Worm (Caenorhabditis elegans) whole organism, early embryonic: ENCODE results near the gene F47C12.8.

ENCODE experiments used
- B0310.2 ChIP-seq: sonication (generic microtip); optimal IDR thresholded peaks from 2 replicates; lab custom pipeline; 2016; ENCODE audit warnings: mild to moderate bottlenecking, missing genetic modification characterization, missing compliant biosample characterization
- F13C5.2 ChIP-seq: sonication (generic microtip); optimal IDR thresholded peaks from 2 replicates; lab custom pipeline; 2017; ENCODE audit warnings: mild to moderate bottlenecking, missing genetic modification characterization, inconsistent platforms, missing compliant biosample characterization
- aly-1 ChIP-seq: sonication (generic microtip); optimal IDR thresholded peaks from 2 replicates; lab custom pipeline; 2016; ENCODE audit warnings: missing genetic modification characterization, missing compliant biosample characterization
- ama-1 ChIP-seq: fragments of 150-350 bp; optimal IDR thresholded peaks from 2 replicates; lab custom pipeline; 2014
- ceh-13 ChIP-seq: fragments of 200-800 bp; sonication (Bioruptor generic); optimal IDR thresholded peaks from 2 replicates; lab custom pipeline; 2018; ENCODE audit warnings: mild to moderate bottlenecking, missing genetic modification characterization, missing compliant biosample characterization
- flt-1 ChIP-seq: fragments of 200-800 bp; sonication (Bioruptor generic); IDR thresholded peaks from 2 replicates; pipeline ENCODE4 v1.3.6; 2022; ENCODE audit warnings: missing genetic modification characterization, missing compliant biosample characterization
- hmbx-1 ChIP-seq: sonication (generic microtip); optimal IDR thresholded peaks from 2 replicates; lab custom pipeline; 2016; ENCODE audit warnings: mild to moderate bottlenecking, missing genetic modification characterization, missing compliant biosample characterization
- hnd-1 ChIP-seq: sonication (generic microtip); optimal IDR thresholded peaks from 2 replicates; lab custom pipeline; 2016; ENCODE audit warnings: missing genetic modification characterization, missing compliant biosample characterization
- pes-1 ChIP-seq: fragments of 200-800 bp; sonication (Bioruptor generic); IDR thresholded peaks from 2 replicates; pipeline ENCODE4 v1.3.6; 2022; ENCODE audit warnings: missing genetic modification reagents, missing genetic modification characterization, missing compliant biosample characterization
- scrt-1 ChIP-seq: fragments of 200-800 bp; sonication (Bioruptor generic); IDR thresholded peaks from 2 replicates; pipeline ENCODE4 v1.3.6; 2022; ENCODE audit warnings: missing genetic modification characterization, missing compliant biosample characterization
- tra-4 ChIP-seq: sonication (generic microtip); optimal IDR thresholded peaks from 2 replicates; lab custom pipeline; 2017; ENCODE audit warnings: missing genetic modification characterization, missing compliant biosample characterization

DNA sequence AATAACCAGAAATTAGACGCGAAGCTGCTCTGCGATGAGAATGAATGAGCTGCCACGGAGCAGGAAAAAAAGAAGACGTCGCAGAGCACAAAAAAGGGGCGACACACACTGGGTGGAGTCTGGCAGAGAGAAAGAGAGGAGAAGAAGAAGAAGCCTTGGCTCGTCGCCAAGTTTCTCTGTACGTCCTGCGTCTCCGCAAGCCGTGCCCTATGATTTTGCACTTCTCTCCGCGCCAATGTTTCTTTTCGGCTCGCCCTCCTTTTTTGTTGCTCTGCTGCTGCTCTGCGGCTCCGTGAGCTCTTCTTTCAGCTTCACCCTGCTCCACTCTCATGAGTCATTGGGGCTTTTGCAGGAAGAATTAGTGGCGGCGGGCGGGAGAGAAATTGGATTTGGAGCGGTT, 36.5 kb upstream of the F47C12.8 start, which contains the start of gene hlh-30:
- TF ChIP-seq ama-1 (no peak), ceh-13 (GFP tag; lab: Kevin White, UChicago) (no peak), flt-1 (GFP tag; lab: Robert Waterston, UW) (no peak), aly-1 (no peak), pes-1 (GFP tag; lab: Robert Waterston, UW) (no peak), hnd-1 (tag; lab: Kevin White, UChicago) (no peak), tra-4 (tag; lab: Kevin White, UChicago) (no peak), scrt-1 (GFP tag; lab: Robert Waterston, UW) (no peak), F13C5.2 (tag; lab: Kevin White, UChicago) (no peak), B0310.2 (tag; lab: Kevin White, UChicago) (no peak), hmbx-1 (tag; lab: Kevin White, UChicago) (no peak)
